Worm (Caenorhabditis elegans) whole organism, young adult: Measurements from ENCODE around the gene ptp-8.

Experiments
- B0035.1 ChIP-seq: sonication (generic microtip); optimal IDR thresholded peaks from 2 replicates; lab custom pipeline; 2016; ENCODE audit warnings: missing genetic modification characterization, mild to moderate bottlenecking, missing compliant biosample characterization, missing genotype, missing genetic modification reagents
- F22D6.2 ChIP-seq: sonication (generic microtip); optimal IDR thresholded peaks from 2 replicates; lab custom pipeline; 2016; ENCODE audit warnings: mild to moderate bottlenecking, missing genetic modification characterization, missing compliant biosample characterization
- F23B12.7 ChIP-seq: sonication (generic microtip); optimal IDR thresholded peaks from 2 replicates; lab custom pipeline; 2017; ENCODE audit warnings: missing genetic modification characterization, mild to moderate bottlenecking, missing compliant biosample characterization, antibody characterized with exemption, moderate library complexity; ENCODE audit not compliant: insufficient read depth
- F33H1.4 ChIP-seq: fragments of 200-800 bp; sonication (Bioruptor generic); IDR thresholded peaks from 2 replicates; pipeline ENCODE4 v1.3.6; 2022; ENCODE audit warnings: missing genetic modification reagents, missing genetic modification characterization, missing compliant biosample characterization
- F37B4.10 ChIP-seq: fragments of 200-800 bp; sonication (Bioruptor generic); IDR thresholded peaks from 2 replicates; pipeline ENCODE4 v1.3.6; 2022; ENCODE audit warnings: missing genetic modification characterization, missing compliant biosample characterization
- F52B5.7 ChIP-seq: sonication (generic microtip); optimal IDR thresholded peaks from 2 replicates; lab custom pipeline; 2016; ENCODE audit warnings: mild to moderate bottlenecking, missing genetic modification characterization, missing compliant biosample characterization
- F57C9.4 ChIP-seq: sonication (generic microtip); optimal IDR thresholded peaks from 2 replicates; lab custom pipeline; 2017; ENCODE audit warnings: mild to moderate bottlenecking, missing genetic modification characterization, missing compliant biosample characterization
- K11D2.4 ChIP-seq: fragments of 200-800 bp; sonication (Bioruptor generic); IDR thresholded peaks from 2 replicates; pipeline ENCODE4 v1.3.6; 2022; ENCODE audit warnings: missing genetic modification reagents, missing genetic modification characterization, missing compliant biosample characterization
- K12H6.12 ChIP-seq: fragments of 200-800 bp; sonication (Bioruptor generic); optimal IDR thresholded peaks from 2 replicates; lab custom pipeline; 2018; ENCODE audit warnings: mild to moderate bottlenecking, missing genetic modification characterization, missing compliant biosample characterization
- ZK185.1 ChIP-seq: sonication (generic microtip); optimal IDR thresholded peaks from 2 replicates; lab custom pipeline; 2016; ENCODE audit warnings: mild to moderate bottlenecking, missing genetic modification characterization, missing compliant biosample characterization; ENCODE audit not compliant: poor library complexity, severe bottlenecking
- atf-7 ChIP-seq: sonication (generic microtip); optimal IDR thresholded peaks from 2 replicates; lab custom pipeline; 2017; ENCODE audit warnings: mild to moderate bottlenecking, missing genetic modification characterization, missing compliant biosample characterization
- attf-5 ChIP-seq: fragments of 200-800 bp; sonication (Bioruptor generic); optimal IDR thresholded peaks from 2 replicates; lab custom pipeline; 2018; ENCODE audit warnings: mild to moderate bottlenecking, missing genetic modification characterization, missing compliant biosample characterization
- attf-6 ChIP-seq: fragments of 200-800 bp; sonication (Bioruptor generic); IDR thresholded peaks from 2 replicates; pipeline ENCODE4 v1.3.6; 2022; ENCODE audit warnings: missing genetic modification reagents, missing genetic modification characterization, missing compliant biosample characterization
- cebp-1 ChIP-seq, 2 experiments: fragments of 200-800 bp in 1 of 2; sonication (Bioruptor generic) in 1 of 2; sonication (generic microtip) in 1 of 2; IDR thresholded peaks in 1 of 2; optimal IDR thresholded peaks in 1 of 2; 2 replicates each; pipeline versions ENCODE4 v1.3.6 to Lab custom; 2017 to 2022; ENCODE audit warnings: missing compliant biosample characterization in 2 of 2, missing genetic modification characterization in 2 of 2, mild to moderate bottlenecking in 1 of 2, missing genetic modification reagents in 1 of 2, moderate library complexity in 1 of 2
- ceh-100 ChIP-seq: fragments of 200-800 bp; sonication (Bioruptor generic); IDR thresholded peaks from 2 replicates; pipeline ENCODE4 v1.3.6; 2022; ENCODE audit warnings: missing genetic modification reagents, missing genetic modification characterization, missing compliant biosample characterization
- ceh-27 ChIP-seq: fragments of 200-800 bp; sonication (Bioruptor generic); optimal IDR thresholded peaks from 2 replicates; lab custom pipeline; 2018; ENCODE audit warnings: mild to moderate bottlenecking, missing genetic modification characterization, moderate library complexity, missing compliant biosample characterization
- ceh-79 ChIP-seq: sonication (generic microtip); optimal IDR thresholded peaks from 2 replicates; lab custom pipeline; 2017; ENCODE audit warnings: mild to moderate bottlenecking, missing genetic modification characterization, missing compliant biosample characterization
- ceh-91 ChIP-seq: fragments of 200-800 bp; sonication (Bioruptor generic); IDR thresholded peaks from 2 replicates; pipeline ENCODE4 v1.3.6; 2022; ENCODE audit warnings: missing genetic modification reagents, missing genetic modification characterization, missing compliant biosample characterization
- chd-7 ChIP-seq: sonication (generic microtip); optimal IDR thresholded peaks from 2 replicates; lab custom pipeline; 2016; ENCODE audit warnings: mild to moderate bottlenecking, missing genetic modification characterization, moderate library complexity, missing compliant biosample characterization
- efl-1 ChIP-seq: fragments of 150-350 bp; optimal IDR thresholded peaks from 2 replicates; lab custom pipeline; 2014; ENCODE audit warnings: missing biosample characterization, missing genetic modification reagents, missing genetic modification characterization
- egrh-3 ChIP-seq: fragments of 200-800 bp; sonication (Bioruptor generic); IDR thresholded peaks from 2 replicates; pipeline ENCODE4 v1.3.6; 2022; ENCODE audit warnings: missing genetic modification reagents, missing genetic modification characterization, missing compliant biosample characterization
- ekl-4 ChIP-seq: fragments of 200-800 bp; sonication (Bioruptor generic); IDR thresholded peaks from 2 replicates; pipeline ENCODE4 v1.3.6; 2022; ENCODE audit warnings: missing genetic modification reagents, missing genetic modification characterization, missing compliant biosample characterization
- hmg-1.2 ChIP-seq: fragments of 200-800 bp; sonication (Bioruptor generic); IDR thresholded peaks from 2 replicates; pipeline ENCODE4 v1.3.6; 2022; ENCODE audit warnings: missing genetic modification reagents, missing genetic modification characterization, missing compliant biosample characterization
- lag-1 ChIP-seq: fragments of 200-800 bp; sonication (Bioruptor generic); IDR thresholded peaks from 2 replicates; pipeline ENCODE4 v1.3.6; 2022; ENCODE audit warnings: missing genetic modification reagents, missing genetic modification characterization, missing compliant biosample characterization
- lin-35 ChIP-seq, 3 experiments: fragments of 150-350 bp in 2 of 3; sonication (generic microtip) in 1 of 3; optimal IDR thresholded peaks; 2 replicates each; lab custom pipeline; 2014 to 2018; ENCODE audit warnings: missing biosample characterization in 3 of 3, missing genetic modification characterization in 3 of 3, missing genetic modification reagents in 3 of 3
- lin-40 ChIP-seq: sonication (generic microtip); optimal IDR thresholded peaks from 2 replicates; lab custom pipeline; 2016; ENCODE audit warnings: missing genetic modification characterization, mild to moderate bottlenecking, missing compliant biosample characterization, missing genotype, missing genetic modification reagents
- madf-10 ChIP-seq: sonication (generic microtip); optimal IDR thresholded peaks from 2 replicates; lab custom pipeline; 2016; ENCODE audit warnings: mild to moderate bottlenecking, missing genetic modification characterization, missing compliant biosample characterization
- mcd-1 ChIP-seq: fragments of 200-800 bp; sonication (Bioruptor generic); IDR thresholded peaks from 2 replicates; pipeline ENCODE4 v1.3.6; 2022; ENCODE audit warnings: missing genetic modification reagents, missing genetic modification characterization, missing compliant biosample characterization
- mxl-1 ChIP-seq: sonication (generic microtip); optimal IDR thresholded peaks from 2 replicates; lab custom pipeline; 2016; ENCODE audit warnings: missing genetic modification characterization, missing compliant biosample characterization
- nfyb-1 ChIP-seq: fragments of 200-800 bp; sonication (Bioruptor generic); IDR thresholded peaks from 2 replicates; pipeline ENCODE4 v1.3.6; 2022; ENCODE audit warnings: missing genetic modification reagents, missing genetic modification characterization, missing compliant biosample characterization
- nhr-90 ChIP-seq: sonication (generic microtip); optimal IDR thresholded peaks from 2 replicates; lab custom pipeline; 2016; ENCODE audit warnings: missing genotype, mild to moderate bottlenecking, missing genetic modification characterization, missing compliant biosample characterization
- pbrm-1 ChIP-seq: fragments of 200-800 bp; sonication (Bioruptor generic); IDR thresholded peaks from 2 replicates; pipeline ENCODE4 v1.3.6; 2022; ENCODE audit warnings: missing genetic modification reagents, missing genetic modification characterization, missing compliant biosample characterization
- rcor-1 ChIP-seq: fragments of 200-800 bp; sonication (Bioruptor generic); IDR thresholded peaks from 2 replicates; pipeline ENCODE4 v1.3.6; 2022; ENCODE audit warnings: missing genetic modification reagents, missing genetic modification characterization, missing compliant biosample characterization
- repo-1 ChIP-seq: sonication (generic microtip); optimal IDR thresholded peaks from 2 replicates; lab custom pipeline; 2017; ENCODE audit warnings: mild to moderate bottlenecking, missing genetic modification characterization, missing compliant biosample characterization
- snpc-3.4 ChIP-seq: sonication (generic microtip); optimal IDR thresholded peaks from 2 replicates; lab custom pipeline; 2017; ENCODE audit warnings: missing genetic modification characterization, mild to moderate bottlenecking, missing compliant biosample characterization, antibody characterized with exemption, moderate library complexity, missing genotype, missing genetic modification reagents
- sptf-2 ChIP-seq: fragments of 200-800 bp; sonication (Bioruptor generic); optimal IDR thresholded peaks from 2 replicates; lab custom pipeline; 2018; ENCODE audit warnings: mild to moderate bottlenecking, missing genetic modification characterization, missing compliant biosample characterization
- unc-62 ChIP-seq: fragments of 150-350 bp; optimal IDR thresholded peaks from 2 replicates; lab custom pipeline; 2014; ENCODE audit warnings: missing biosample characterization, missing genetic modification reagents, missing genetic modification characterization
- xnd-1 ChIP-seq: sonication (generic microtip); optimal IDR thresholded peaks from 2 replicates; lab custom pipeline; 2016; ENCODE audit warnings: missing genotype, missing genetic modification reagents, missing genetic modification characterization, missing compliant biosample characterization
- zfh-2 ChIP-seq: fragments of 200-800 bp; sonication (Bioruptor generic); conservative IDR thresholded peaks from 2 replicates; pipeline ENCODE4 v1.3.6; 2022; ENCODE audit warnings: missing genetic modification reagents, missing genetic modification characterization, missing compliant biosample characterization
- zim-3 ChIP-seq: sonication (generic microtip); optimal IDR thresholded peaks from 2 replicates; lab custom pipeline; 2017; ENCODE audit warnings: mild to moderate bottlenecking, missing genetic modification characterization, moderate library complexity, missing compliant biosample characterization
- ztf-25 ChIP-seq: fragments of 200-800 bp; sonication (Bioruptor generic); IDR thresholded peaks from 2 replicates; pipeline ENCODE4 v1.3.6; 2022; ENCODE audit warnings: missing genetic modification reagents, missing genetic modification characterization, missing compliant biosample characterization

Gene ptp-8

DNA sequence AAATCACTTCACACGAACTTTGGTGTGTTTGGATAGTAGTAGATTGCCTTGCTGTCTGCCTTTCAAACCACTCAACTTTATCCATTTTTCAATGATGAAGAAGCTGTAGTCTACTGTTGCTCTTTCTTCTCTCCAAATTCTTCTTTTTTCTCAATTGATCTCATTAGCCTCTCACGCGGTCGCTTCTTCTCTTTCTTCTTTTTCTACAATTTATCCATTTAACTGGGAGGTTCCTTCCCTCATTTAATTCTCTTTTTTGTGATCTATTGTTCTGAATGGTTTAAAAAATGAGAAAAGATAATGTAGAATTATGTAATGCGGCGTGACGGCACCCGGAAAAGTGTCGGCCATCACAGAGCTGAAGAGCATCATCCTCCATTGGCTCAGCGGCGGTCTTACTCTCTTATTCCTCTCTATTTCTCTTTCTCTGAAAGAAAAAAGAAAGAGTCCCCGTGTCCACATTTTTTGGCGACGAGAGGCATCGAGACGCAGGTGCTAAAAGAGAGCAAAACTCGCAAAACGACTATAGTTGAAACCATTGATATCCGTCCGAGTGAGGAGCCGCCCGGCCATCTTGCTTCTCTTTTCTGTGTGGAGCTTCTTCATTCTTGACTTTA is 18.8 kb downstream of the ptp-8 start:
- TF ChIP-seq F57C9.4 (tag; lab: Kevin White, UChicago) = no peak
- TF ChIP-seq zfh-2 (GFP tag; lab: Robert Waterston, UW) = peak; percentile 60

DNA sequence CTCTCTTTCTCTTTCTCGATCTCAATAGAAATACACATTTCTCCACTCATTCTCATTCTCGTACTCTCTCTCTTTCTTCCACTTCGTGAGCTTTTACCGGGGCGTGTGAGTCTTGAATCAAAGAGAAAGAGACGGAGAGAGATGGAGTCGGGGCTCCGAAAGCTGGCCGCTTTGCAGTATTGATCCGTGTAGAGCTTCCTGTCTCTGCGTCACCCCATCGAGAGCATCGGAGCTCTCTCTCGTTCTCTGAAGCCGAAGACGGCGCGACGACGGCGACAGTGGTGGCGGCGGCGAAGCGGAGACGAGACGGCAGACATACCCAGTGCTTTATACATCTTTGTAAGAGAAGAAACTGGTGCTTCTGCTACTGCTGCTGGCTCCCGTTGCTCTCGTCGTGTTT is 20.2 kb downstream of the ptp-8 start:
- no peak for TF ChIP-seq ceh-91 (GFP tag; lab: Robert Waterston, UW)
- peak; percentile 63; the same call in 1 of the 2 replicates for TF ChIP-seq K11D2.4 (GFP tag; lab: Robert Waterston, UW)
- TF ChIP-seq B0035.1 (tag; lab: Kevin White, UChicago) = no peak
- 0 out of 2 replicates have a peak, but pooled peaks have one; percentile 24 for TF ChIP-seq pbrm-1 (GFP tag; lab: Robert Waterston, UW)
- peak; percentile 73 for TF ChIP-seq rcor-1 (GFP tag; lab: Robert Waterston, UW)
- TF ChIP-seq F37B4.10 (GFP tag; lab: Robert Waterston, UW) = 0 out of 2 replicates have a peak, but pooled peaks have one; percentile 34
- TF ChIP-seq F33H1.4 (GFP tag; lab: Robert Waterston, UW) = 0 out of 2 replicates have a peak, but pooled peaks have one; percentile 20
- TF ChIP-seq egrh-3 (GFP tag; lab: Robert Waterston, UW) = peak; percentile 80
- TF ChIP-seq mcd-1 (GFP tag; lab: Robert Waterston, UW) = peak; percentile 56; the same call in 1 of the 2 replicates
- peak; percentile 26 for TF ChIP-seq F52B5.7 (tag; lab: Kevin White, UChicago)
- TF ChIP-seq ceh-27 (GFP tag; lab: Kevin White, UChicago) = peak; percentile 58
- peak; percentile 50 for TF ChIP-seq chd-7 (tag; lab: Kevin White, UChicago)
- TF ChIP-seq attf-6 = no peak
- TF ChIP-seq madf-10 (tag; lab: Kevin White, UChicago) = peak; percentile 94
- TF ChIP-seq attf-5 (GFP tag; lab: Kevin White, UChicago) = peak; percentile 48
- TF ChIP-seq F22D6.2 = no peak
- peak; percentile 89 for TF ChIP-seq K12H6.12 (tag; lab: Kevin White, UChicago)
- TF ChIP-seq lin-40 (tag; lab: Kevin White, UChicago) = peak; percentile 75
- peak; percentile 16 for TF ChIP-seq atf-7
- TF ChIP-seq nfyb-1 (GFP tag; lab: Robert Waterston, UW) = peak; percentile 73
- TF ChIP-seq zfh-2 (GFP tag; lab: Robert Waterston, UW) = peak; percentile 98
- TF ChIP-seq lin-35 (GFP tag; optimal IDR thresholded peaks at IDR 0.05; lab: Kevin White, UChicago) = peak in 1 of 3 experiments; percentile 45
- TF ChIP-seq snpc-3.4 (tag; lab: Kevin White, UChicago) = no peak
- peak; percentile 51; the same call in 1 of the 2 replicates for TF ChIP-seq hmg-1.2 (GFP tag; lab: Robert Waterston, UW)
- no peak for TF ChIP-seq lag-1 (GFP tag; lab: Robert Waterston, UW)

DNA sequence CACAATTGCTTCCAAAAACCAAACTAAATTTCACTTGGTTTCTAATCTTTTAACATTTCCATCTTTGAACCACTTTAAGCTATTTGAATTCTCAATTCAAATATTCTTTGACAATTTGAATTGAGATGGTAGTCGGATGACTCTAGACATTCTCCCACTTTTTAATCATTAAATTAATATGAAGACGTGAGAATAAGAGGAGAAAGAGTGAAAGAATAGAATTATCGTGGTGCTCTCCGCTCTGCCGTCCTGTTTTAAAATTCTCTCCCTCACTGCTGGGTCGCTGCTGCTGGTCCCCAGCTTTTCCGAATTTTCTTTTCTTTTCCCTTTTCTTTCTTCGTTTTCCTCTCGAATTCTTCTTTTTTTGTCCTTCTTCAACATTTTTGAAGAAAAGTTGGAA is 21.6 kb downstream of the ptp-8 start:
- no peak for TF ChIP-seq zim-3 (tag; lab: Kevin White, UChicago)
- no peak for TF ChIP-seq ceh-79 (tag; lab: Kevin White, UChicago)
- no peak for TF ChIP-seq nhr-90 (tag; lab: Kevin White, UChicago)
- no peak for TF ChIP-seq ZK185.1 (tag; lab: Kevin White, UChicago)
- TF ChIP-seq xnd-1 (tag; lab: Kevin White, UChicago) = no peak
- TF ChIP-seq F23B12.7 = no peak
- TF ChIP-seq ceh-100 = no peak
- TF ChIP-seq cebp-1 (GFP tag; IDR thresholded peaks at IDR 0.05; lab: Robert Waterston, UW) = no peak
- TF ChIP-seq cebp-1 (tag; optimal IDR thresholded peaks at IDR 0.05; lab: Kevin White, UChicago) = no peak
- no peak for TF ChIP-seq egrh-3 (GFP tag; lab: Robert Waterston, UW)
- TF ChIP-seq unc-62 (GFP tag; lab: Kevin White, UChicago) = no peak
- no peak for TF ChIP-seq ekl-4 (GFP tag; lab: Robert Waterston, UW)
- TF ChIP-seq hmg-1.2 (GFP tag; lab: Robert Waterston, UW) = no peak
- no peak for TF ChIP-seq efl-1 (GFP tag; lab: Kevin White, UChicago)
- TF ChIP-seq ztf-25 (GFP tag; lab: Robert Waterston, UW) = no peak
- no peak for TF ChIP-seq repo-1
- TF ChIP-seq mxl-1 (tag; lab: Kevin White, UChicago) = no peak
- no peak for TF ChIP-seq sptf-2 (GFP tag; lab: Kevin White, UChicago)
- TF ChIP-seq F57C9.4 (tag; lab: Kevin White, UChicago) = no peak
